Fruit fly (Drosophila melanogaster) whole organism, wandering third instar larva: ENCODE measurements around the gene CG4666.

Experiments used
- CG32264 ChIP-seq: fragments of 200-800 bp; sonication (Bioruptor generic); optimal IDR thresholded peaks from 2 replicates; lab custom pipeline; 2016; ENCODE audit warnings: missing biosample characterization, missing genetic modification characterization
- CG9705 ChIP-seq: fragments of 200-800 bp; sonication (Bioruptor generic); optimal IDR thresholded peaks from 2 replicates; lab custom pipeline; 2018; ENCODE audit warnings: missing biosample characterization, mild to moderate bottlenecking, missing genetic modification characterization
- Dfd ChIP-seq: fragments of >200 bp; optimal IDR thresholded peaks from 2 replicates; lab custom pipeline; 2017; ENCODE audit warnings: missing biosample characterization, missing genetic modification characterization
- brk ChIP-seq: fragments of 200-800 bp; sonication (Bioruptor generic); optimal IDR thresholded peaks from 2 replicates; lab custom pipeline; 2016; ENCODE audit warnings: missing biosample characterization, mild to moderate bottlenecking, missing genetic modification characterization
- dl ChIP-seq, 2 experiments: fragments of 175-275, 200-275 bp in 1 of 2; fragments of 200-275 bp in 1 of 2; sonication (Bioruptor generic); optimal IDR thresholded peaks; lab custom pipeline; 2018; ENCODE audit warnings: mild to moderate bottlenecking in 2 of 2, missing biosample characterization in 2 of 2, missing genetic modification characterization in 2 of 2, moderate library complexity in 2 of 2; ENCODE audit not compliant: partially characterized antibody in 2 of 2, insufficient read depth in 1 of 2
- dsf ChIP-seq: sonication (Bioruptor generic); optimal IDR thresholded peaks from 2 replicates; lab custom pipeline; 2016; ENCODE audit warnings: missing biosample characterization, missing genetic modification characterization, borderline replicate concordance
- psq ChIP-seq: fragments of 200-800 bp; sonication (Bioruptor generic); optimal IDR thresholded peaks from 3 replicates; lab custom pipeline; 2017; ENCODE audit warnings: missing biosample characterization, mild to moderate bottlenecking, missing genetic modification characterization, moderate library complexity

DNA sequence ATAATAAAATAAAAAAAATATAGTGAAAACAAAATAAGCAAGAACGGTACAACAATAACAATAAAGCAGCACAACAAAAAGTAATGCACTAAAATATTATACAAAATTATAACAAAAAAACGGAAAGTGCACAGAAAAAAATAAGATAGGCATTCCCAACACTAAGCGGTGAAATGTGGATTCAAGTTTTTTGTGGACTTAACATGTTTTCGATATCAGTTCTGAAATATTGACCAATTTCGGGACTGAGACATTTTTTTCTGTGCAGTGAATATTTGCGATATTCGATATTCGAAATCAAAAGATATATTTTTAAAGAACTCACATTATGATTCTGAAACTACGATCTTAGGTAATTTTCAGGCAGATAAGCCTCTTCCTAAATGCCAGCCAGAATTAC, 16.5 kb upstream of the CG4666 start:
- TF ChIP-seq dsf (GFP tag; lab: Kevin White, UChicago) = no peak
- no peak for TF ChIP-seq psq (GFP tag; lab: Kevin White, UChicago)
- TF ChIP-seq brk = no peak
- TF ChIP-seq CG9705 = no peak
- no peak for TF ChIP-seq Dfd (GFP tag; lab: Kevin White, UChicago)
- no peak for TF ChIP-seq CG32264 (GFP tag; lab: Kevin White, UChicago)
- TF ChIP-seq dl (GFP tag; optimal IDR thresholded peaks at IDR 0.05; lab: Kevin White, UChicago; ENCODE audit: insufficient read depth in 1 of 2, partially characterized antibody in 2 of 2) = no peak
